Worm (Caenorhabditis elegans) whole organism, L2 larva: ENCODE results near the gene xbp-1.
A peak's percentile ranks its signal among the peaks of the same experiment; 100 is the strongest.

Source experiments
- C34F6.9 ChIP-seq: fragments of 150-350 bp; optimal IDR thresholded peaks from 2 replicates; lab custom pipeline; 2014; ENCODE audit warnings: missing biosample characterization, missing genetic modification characterization
- F13H6.1 ChIP-seq: sonication (generic microtip); optimal IDR thresholded peaks from 2 replicates; lab custom pipeline; 2016; ENCODE audit warnings: missing genetic modification characterization, missing compliant biosample characterization
- R02D3.7 ChIP-seq: fragments of 150-350 bp; optimal IDR thresholded peaks from 2 replicates; lab custom pipeline; 2014; ENCODE audit warnings: missing biosample characterization, missing genetic modification characterization
- Y55F3AM.14 ChIP-seq: fragments of 200-800 bp; sonication (Bioruptor generic); optimal IDR thresholded peaks from 2 replicates; lab custom pipeline; 2018; ENCODE audit warnings: mild to moderate bottlenecking, missing genetic modification characterization, missing compliant biosample characterization
- ZK546.5 ChIP-seq: sonication (generic microtip); optimal IDR thresholded peaks from 2 replicates; lab custom pipeline; 2017; ENCODE audit warnings: missing biosample characterization, missing genetic modification characterization
- alr-1 ChIP-seq: fragments of 150-350 bp; optimal IDR thresholded peaks from 2 replicates; lab custom pipeline; 2014; ENCODE audit warnings: missing biosample characterization, missing genetic modification characterization
- aly-2 ChIP-seq: fragments of 150-350 bp; optimal IDR thresholded peaks from 2 replicates; lab custom pipeline; 2014; ENCODE audit warnings: missing biosample characterization, missing genetic modification characterization
- ama-1 ChIP-seq: fragments of 150-350 bp; optimal IDR thresholded peaks from 2 replicates; lab custom pipeline; 2018; ENCODE audit warnings: inconsistent platforms
- blmp-1 ChIP-seq: sonication (generic microtip); optimal IDR thresholded peaks from 2 replicates; lab custom pipeline; 2017; ENCODE audit warnings: missing genetic modification characterization, mild to moderate bottlenecking, missing compliant biosample characterization, antibody characterized with exemption, moderate library complexity; ENCODE audit not compliant: insufficient read depth
- ceh-16 ChIP-seq: fragments of 150-350 bp; optimal IDR thresholded peaks from 2 replicates; lab custom pipeline; 2014; ENCODE audit warnings: missing biosample characterization, missing genetic modification characterization
- ceh-82 ChIP-seq: fragments of 150-350 bp; optimal IDR thresholded peaks from 2 replicates; lab custom pipeline; 2014; ENCODE audit warnings: missing biosample characterization, missing genetic modification characterization
- crh-2 ChIP-seq: sonication (generic microtip); optimal IDR thresholded peaks from 2 replicates; lab custom pipeline; 2017; ENCODE audit warnings: missing biosample characterization, missing genetic modification characterization
- dmd-4 ChIP-seq: sonication (generic microtip); optimal IDR thresholded peaks from 2 replicates; lab custom pipeline; 2017; ENCODE audit warnings: missing biosample characterization, missing genetic modification characterization
- egl-27 ChIP-seq: sonication (generic microtip); optimal IDR thresholded peaks from 3 replicates; lab custom pipeline; 2017; ENCODE audit warnings: missing biosample characterization, missing genetic modification reagents, missing genetic modification characterization
- elt-1 ChIP-seq: fragments of 150-350 bp; optimal IDR thresholded peaks from 2 replicates; lab custom pipeline; 2014; ENCODE audit warnings: missing biosample characterization, missing genetic modification characterization
- elt-3 ChIP-seq: sonication (generic microtip); optimal IDR thresholded peaks from 2 replicates; lab custom pipeline; 2017; ENCODE audit warnings: missing biosample characterization, missing genetic modification characterization
- fos-1 ChIP-seq: fragments of 150-350 bp; optimal IDR thresholded peaks from 2 replicates; lab custom pipeline; 2014; ENCODE audit warnings: missing biosample characterization, missing genetic modification characterization
- gmeb-1 ChIP-seq: fragments of 150-350 bp; optimal IDR thresholded peaks from 2 replicates; lab custom pipeline; 2014; ENCODE audit warnings: missing biosample characterization, missing genetic modification characterization
- lin-11 ChIP-seq: fragments of 150-350 bp; sonication (generic microtip); optimal IDR thresholded peaks from 2 replicates; lab custom pipeline; 2014; ENCODE audit warnings: missing biosample characterization, missing genetic modification characterization, inconsistent platforms, mixed read lengths
- lin-13 ChIP-seq: fragments of 150-350 bp; optimal IDR thresholded peaks from 2 replicates; lab custom pipeline; 2014; ENCODE audit warnings: missing biosample characterization, missing genetic modification reagents, missing genetic modification characterization
- lin-39 ChIP-seq: fragments of 150-350 bp; optimal IDR thresholded peaks from 2 replicates; lab custom pipeline; 2014; ENCODE audit warnings: missing biosample characterization, missing genetic modification reagents, missing genetic modification characterization
- lsy-2 ChIP-seq, 2 experiments: fragments of 150-350 bp in 1 of 2; sonication (generic microtip) in 1 of 2; optimal IDR thresholded peaks; 2 replicates each; lab custom pipeline; 2014 to 2017; ENCODE audit warnings: missing biosample characterization in 2 of 2, missing genetic modification characterization in 2 of 2
- mab-5 ChIP-seq: fragments of 150-350 bp; optimal IDR thresholded peaks from 2 replicates; lab custom pipeline; 2014; ENCODE audit warnings: missing biosample characterization, missing genetic modification characterization
- mbf-1 ChIP-seq: sonication (generic microtip); optimal IDR thresholded peaks from 2 replicates; lab custom pipeline; 2017; ENCODE audit warnings: missing biosample characterization, missing genetic modification characterization
- mdl-1 ChIP-seq, 2 experiments: fragments of 150-350 bp in 1 of 2; sonication (generic microtip) in 1 of 2; optimal IDR thresholded peaks; 2 replicates each; lab custom pipeline; 2017; ENCODE audit warnings: missing biosample characterization in 2 of 2, missing genetic modification characterization in 2 of 2
- nhr-10 ChIP-seq: sonication (generic microtip); optimal IDR thresholded peaks from 2 replicates; lab custom pipeline; 2017; ENCODE audit warnings: missing biosample characterization, missing genetic modification characterization
- nhr-11 ChIP-seq: fragments of 150-350 bp; optimal IDR thresholded peaks from 2 replicates; lab custom pipeline; 2014; ENCODE audit warnings: missing biosample characterization, missing genetic modification characterization
- nhr-12 ChIP-seq: fragments of 150-350 bp; optimal IDR thresholded peaks from 2 replicates; lab custom pipeline; 2014; ENCODE audit warnings: missing biosample characterization, missing genetic modification characterization
- nhr-129 ChIP-seq: fragments of 150-350 bp; optimal IDR thresholded peaks from 2 replicates; lab custom pipeline; 2014; ENCODE audit warnings: missing biosample characterization, missing genetic modification characterization
- nhr-21 ChIP-seq: fragments of 150-350 bp; optimal IDR thresholded peaks from 2 replicates; lab custom pipeline; 2014; ENCODE audit warnings: missing biosample characterization, missing genetic modification characterization
- nhr-23 ChIP-seq: fragments of 150-350 bp; optimal IDR thresholded peaks from 2 replicates; lab custom pipeline; 2014; ENCODE audit warnings: missing biosample characterization, missing genetic modification reagents, missing genetic modification characterization
- nhr-237 ChIP-seq: fragments of 150-350 bp; optimal IDR thresholded peaks from 2 replicates; lab custom pipeline; 2014; ENCODE audit warnings: missing biosample characterization, missing genetic modification characterization
- nhr-25 ChIP-seq: fragments of 150-350 bp; sonication (generic microtip); optimal IDR thresholded peaks from 3 replicates; lab custom pipeline; 2014; ENCODE audit warnings: missing biosample characterization, missing genetic modification characterization
- nhr-6 ChIP-seq: fragments of 150-350 bp; optimal IDR thresholded peaks from 2 replicates; lab custom pipeline; 2014; ENCODE audit warnings: missing biosample characterization, missing genetic modification characterization
- nhr-77 ChIP-seq: fragments of 150-350 bp; optimal IDR thresholded peaks from 2 replicates; lab custom pipeline; 2014; ENCODE audit warnings: missing biosample characterization, missing genetic modification characterization
- peb-1 ChIP-seq: fragments of 150-350 bp; optimal IDR thresholded peaks from 2 replicates; lab custom pipeline; 2014; ENCODE audit warnings: missing biosample characterization, missing genetic modification characterization
- sem-4 ChIP-seq: fragments of 150-350 bp; optimal IDR thresholded peaks from 2 replicates; lab custom pipeline; 2014; ENCODE audit warnings: missing biosample characterization, missing genetic modification reagents, missing genetic modification characterization
- skn-1 ChIP-seq: sonication (generic microtip); optimal IDR thresholded peaks from 2 replicates; lab custom pipeline; 2017; ENCODE audit warnings: missing biosample characterization, missing genetic modification characterization
- sma-3 ChIP-seq: sonication (generic microtip); optimal IDR thresholded peaks from 2 replicates; lab custom pipeline; 2016; ENCODE audit warnings: missing genetic modification reagents, missing genetic modification characterization, missing compliant biosample characterization
- sma-9 ChIP-seq, 2 experiments: fragments of 150-350 bp in 1 of 2; sonication (generic microtip) in 1 of 2; optimal IDR thresholded peaks; 2 replicates each; lab custom pipeline; 2014 to 2016; ENCODE audit warnings: missing genetic modification characterization in 2 of 2, mild to moderate bottlenecking in 1 of 2, missing biosample characterization in 1 of 2, missing compliant biosample characterization in 1 of 2, missing genetic modification reagents in 1 of 2, moderate library complexity in 1 of 2
- snpc-4 ChIP-seq: fragments of 150-350 bp; optimal IDR thresholded peaks from 2 replicates; lab custom pipeline; 2014; ENCODE audit warnings: missing biosample characterization, missing genetic modification characterization
- unc-39 ChIP-seq: fragments of 150-350 bp; optimal IDR thresholded peaks from 2 replicates; lab custom pipeline; 2014; ENCODE audit warnings: missing biosample characterization, missing genetic modification characterization
- unc-55 ChIP-seq: fragments of 150-350 bp; sonication (generic microtip); optimal IDR thresholded peaks from 3 replicates; lab custom pipeline; 2014; ENCODE audit warnings: missing biosample characterization, missing genetic modification reagents, missing genetic modification characterization
- unc-62 ChIP-seq: fragments of 150-350 bp; optimal IDR thresholded peaks from 2 replicates; lab custom pipeline; 2014; ENCODE audit warnings: missing biosample characterization, missing genetic modification reagents, missing genetic modification characterization
- zag-1 ChIP-seq: fragments of 150-350 bp; optimal IDR thresholded peaks from 2 replicates; lab custom pipeline; 2014; ENCODE audit warnings: missing biosample characterization, missing genetic modification characterization
- ztf-1 ChIP-seq: fragments of 200-800 bp; sonication (Bioruptor generic); conservative IDR thresholded peaks from 2 replicates; pipeline ENCODE4 v1.3.6; 2022; ENCODE audit warnings: missing genetic modification characterization, missing compliant biosample characterization
- ztf-11 ChIP-seq: sonication (generic microtip); optimal IDR thresholded peaks from 2 replicates; lab custom pipeline; 2017; ENCODE audit warnings: missing biosample characterization, missing genetic modification characterization
- ztf-4 ChIP-seq: fragments of 150-350 bp; optimal IDR thresholded peaks from 2 replicates; lab custom pipeline; 2014; ENCODE audit warnings: missing biosample characterization, missing genetic modification characterization

The xbp-1 gene

DNA sequence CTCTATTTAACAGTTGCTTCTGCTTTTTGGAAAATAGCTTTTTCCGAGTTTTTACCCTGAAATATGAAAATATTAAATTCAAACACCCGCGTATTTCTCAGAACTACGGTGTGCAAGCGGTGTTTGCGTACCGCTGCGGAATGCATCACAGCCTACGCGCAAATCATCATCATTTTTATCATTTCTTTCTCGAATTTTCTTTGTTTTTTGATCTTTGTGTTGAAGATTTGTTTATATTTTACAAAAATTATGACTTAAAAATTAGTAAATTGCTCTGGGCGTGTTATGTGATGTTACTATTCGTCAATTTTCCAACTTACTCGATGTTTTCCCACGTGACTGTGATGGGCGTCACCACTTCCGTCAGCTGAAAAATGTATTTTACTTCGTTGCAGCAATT, 42.7 kb upstream of the xbp-1 start:
- peak; percentile 83 for TF ChIP-seq C34F6.9 (tag; lab: Kevin White, UChicago)
- no peak for TF ChIP-seq egl-27 (tag; lab: Kevin White, UChicago)
- peak; percentile 74 for TF ChIP-seq crh-2 (tag; lab: Kevin White, UChicago)
- peak; percentile 1 for TF ChIP-seq mab-5 (tag; lab: Kevin White, UChicago)
- peak; percentile 72 for TF ChIP-seq nhr-129 (tag; lab: Kevin White, UChicago)
- TF ChIP-seq lin-11 (tag; lab: Kevin White, UChicago): peak; percentile 54
- peak in 1 of 2 experiments; percentile 4 for TF ChIP-seq mdl-1 (tag; optimal IDR thresholded peaks at IDR 0.05; lab: Kevin White, UChicago)
- no peak for TF ChIP-seq ztf-1 (GFP tag; lab: Robert Waterston, UW)
- TF ChIP-seq Y55F3AM.14 (GFP tag; lab: Kevin White, UChicago): no peak
- no peak for TF ChIP-seq nhr-25
- TF ChIP-seq aly-2 (tag; lab: Kevin White, UChicago): no peak
- peak; percentile 88 for TF ChIP-seq unc-55 (GFP tag; lab: Kevin White, UChicago)
- no peak for TF ChIP-seq zag-1 (tag; lab: Kevin White, UChicago)
- peak; percentile 96 for TF ChIP-seq gmeb-1 (tag; lab: Kevin White, UChicago)
- no peak for TF ChIP-seq mbf-1
- no peak for TF ChIP-seq nhr-12 (tag; lab: Kevin White, UChicago)
- peak; percentile 3 for TF ChIP-seq ztf-4 (tag; lab: Kevin White, UChicago)
- no peak for TF ChIP-seq ceh-16 (tag; lab: Kevin White, UChicago)
- TF ChIP-seq elt-3: no peak
- no peak for TF ChIP-seq skn-1 (tag; lab: Kevin White, UChicago)
- no peak for TF ChIP-seq lin-39 (tag; lab: Kevin White, UChicago)
- TF ChIP-seq nhr-237 (tag; lab: Kevin White, UChicago): no peak
- no peak for TF ChIP-seq unc-39 (tag; lab: Kevin White, UChicago)
- peak; percentile 61 for TF ChIP-seq lin-13 (GFP tag; lab: Kevin White, UChicago)
- TF ChIP-seq F13H6.1 (tag; lab: Kevin White, UChicago): peak; percentile 40
- TF ChIP-seq nhr-77 (tag; lab: Kevin White, UChicago): no peak
- no peak for TF ChIP-seq nhr-23 (tag; lab: Kevin White, UChicago)
- TF ChIP-seq unc-62 (GFP tag; lab: Kevin White, UChicago): no peak
- TF ChIP-seq ceh-82 (tag; lab: Kevin White, UChicago): no peak
- peak; percentile 56 for TF ChIP-seq ama-1 (lab: Kevin White, UChicago)
- peak; percentile 32 for TF ChIP-seq blmp-1
- TF ChIP-seq dmd-4 (tag; lab: Kevin White, UChicago): no peak
- peak; percentile 73 for TF ChIP-seq sma-9 (GFP tag; optimal IDR thresholded peaks at IDR 0.05; lab: Kevin White, UChicago)
- TF ChIP-seq sma-9 (tag; optimal IDR thresholded peaks at IDR 0.05; lab: Kevin White, UChicago): no peak
- no peak for TF ChIP-seq peb-1 (tag; lab: Kevin White, UChicago)
- TF ChIP-seq nhr-11: no peak
- TF ChIP-seq fos-1 (tag; lab: Kevin White, UChicago): peak; percentile 68
- TF ChIP-seq R02D3.7 (tag; lab: Kevin White, UChicago): no peak
- peak; percentile 77 for TF ChIP-seq sma-3 (GFP tag; lab: Kevin White, UChicago)
- TF ChIP-seq lsy-2 (tag; optimal IDR thresholded peaks at IDR 0.05; lab: Kevin White, UChicago): peak; percentile 93 to 99
- no peak for TF ChIP-seq alr-1 (tag; lab: Kevin White, UChicago)
- no peak for TF ChIP-seq snpc-4 (tag; lab: Kevin White, UChicago)
- TF ChIP-seq sem-4 (tag; lab: Kevin White, UChicago): no peak
- TF ChIP-seq nhr-10 (tag; lab: Kevin White, UChicago): no peak
- no peak for TF ChIP-seq ztf-11 (tag; lab: Kevin White, UChicago)
- TF ChIP-seq elt-1 (tag; lab: Kevin White, UChicago): no peak
- no peak for TF ChIP-seq nhr-6 (tag; lab: Kevin White, UChicago)
- no peak for TF ChIP-seq ZK546.5 (tag; lab: Kevin White, UChicago)
- TF ChIP-seq nhr-21: peak; percentile 52
